Worm (Caenorhabditis elegans) whole organism, mixed stage, embryonic: ENCODE results near the gene ugt-13.

Experiments
- drap-1 ChIP-seq: fragments of 200-800 bp; sonication (Bioruptor generic); optimal IDR thresholded peaks from 3 replicates; lab custom pipeline; 2018; ENCODE audit warnings: mild to moderate bottlenecking, missing genetic modification characterization, missing compliant biosample characterization
- nhr-12 ChIP-seq: fragments of 150-350 bp; optimal IDR thresholded peaks from 2 replicates; lab custom pipeline; 2014; ENCODE audit warnings: missing biosample characterization, missing genetic modification characterization
- nhr-237 ChIP-seq: fragments of 150-350 bp; optimal IDR thresholded peaks from 2 replicates; lab custom pipeline; 2014; ENCODE audit warnings: missing biosample characterization, missing genetic modification characterization
- tbx-8 ChIP-seq: fragments of 200-800 bp; sonication (Bioruptor generic); optimal IDR thresholded peaks from 2 replicates; lab custom pipeline; 2018; ENCODE audit warnings: mild to moderate bottlenecking, missing genetic modification characterization, moderate library complexity, missing compliant biosample characterization

DNA sequence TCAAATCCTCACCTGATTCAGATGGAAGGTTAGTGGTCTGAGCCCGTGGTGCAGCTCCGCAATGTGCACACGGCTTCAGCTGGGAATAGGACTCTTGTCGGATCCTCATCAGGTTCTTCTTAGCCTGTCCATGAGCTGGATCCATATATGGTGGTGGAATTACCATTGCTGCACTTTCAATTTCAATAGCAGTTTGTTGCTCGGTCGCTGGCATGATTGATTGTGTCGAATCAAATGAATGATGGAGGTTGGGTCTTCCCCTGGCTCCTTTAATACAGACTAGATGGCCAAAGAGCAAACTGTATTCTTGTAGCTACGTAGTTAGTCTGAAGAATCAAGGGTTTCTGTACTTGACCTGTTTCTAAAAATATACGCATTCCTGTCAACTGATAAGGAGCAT is 24.1 kb downstream of the ugt-13 start, which contains the start of gene C02E7.10:
- TF ChIP-seq tbx-8 (GFP tag; lab: Kevin White, UChicago), result no peak
- no peak for TF ChIP-seq nhr-237 (tag; lab: Kevin White, UChicago)
- TF ChIP-seq drap-1 (GFP tag; lab: Kevin White, UChicago), result no peak
- no peak for TF ChIP-seq nhr-12 (tag; lab: Kevin White, UChicago)
